Fruit fly (Drosophila melanogaster): Measurements from ENCODE around the gene CG33159.
A peak's percentile ranks its signal among the peaks of the same experiment; 100 is the strongest.

Gene CG33159

DNA sequence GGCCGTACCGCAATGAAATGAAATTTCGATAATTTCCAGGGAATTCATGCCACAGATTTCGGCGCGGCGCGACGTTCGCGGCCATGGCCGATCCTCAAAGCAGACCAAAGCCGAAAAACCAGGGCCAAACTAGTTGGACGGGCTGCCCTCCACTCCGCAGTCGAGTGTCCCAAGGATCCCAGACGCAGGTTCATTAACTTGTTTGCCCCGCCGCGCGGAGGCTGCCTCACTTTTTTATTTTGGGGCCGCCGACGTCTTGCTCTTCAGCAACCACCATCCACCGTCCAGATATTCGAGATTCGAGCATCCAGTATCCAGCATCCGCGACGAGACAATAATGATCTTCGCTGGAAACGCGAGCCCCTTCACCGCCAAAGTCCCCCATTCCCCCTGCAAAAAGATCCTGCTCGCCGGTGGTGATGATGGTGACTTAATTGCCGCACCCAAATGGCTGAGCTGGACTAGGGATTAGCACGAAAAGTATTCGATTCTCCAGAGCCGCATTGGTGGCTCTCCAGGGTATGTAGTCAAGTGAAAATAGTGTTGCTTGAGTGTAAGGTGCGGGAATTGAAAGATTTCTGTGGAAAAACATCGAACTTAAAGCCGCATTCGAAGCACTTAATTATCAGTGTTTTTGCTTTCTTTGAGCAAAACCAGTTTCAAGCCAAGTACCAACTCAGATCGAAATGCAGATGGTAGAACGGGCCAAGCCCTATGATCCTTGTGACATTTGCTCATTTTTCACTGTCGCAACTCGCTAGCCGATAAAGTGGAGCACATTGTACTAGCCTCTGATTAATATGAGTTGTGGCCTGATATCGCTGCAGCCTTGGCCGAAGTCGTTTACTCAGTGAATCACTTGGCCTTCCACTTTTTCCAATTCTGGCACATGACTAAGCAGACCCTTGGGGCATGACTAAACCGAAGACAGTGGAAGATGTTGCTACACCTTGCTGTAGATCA is 38.2 kb upstream of the CG33159 start:
- TF ChIP-seq Hr96 (GFP tag; optimal IDR thresholded peaks at IDR 0.05) (no peak), CG1620 (GFP tag; optimal IDR thresholded peaks at IDR 0.05) (no peak), bab1 (GFP tag; optimal IDR thresholded peaks at IDR 0.05) (no peak), CG12768 (GFP tag; optimal IDR thresholded peaks at IDR 0.05) (no peak), tj (GFP tag; optimal IDR thresholded peaks at IDR 0.05) (no peak), CG14711 (tag; optimal IDR thresholded peaks at IDR 0.05) (no peak), CG11617 (GFP tag; optimal IDR thresholded peaks at IDR 0.05) (no peak)

DNA sequence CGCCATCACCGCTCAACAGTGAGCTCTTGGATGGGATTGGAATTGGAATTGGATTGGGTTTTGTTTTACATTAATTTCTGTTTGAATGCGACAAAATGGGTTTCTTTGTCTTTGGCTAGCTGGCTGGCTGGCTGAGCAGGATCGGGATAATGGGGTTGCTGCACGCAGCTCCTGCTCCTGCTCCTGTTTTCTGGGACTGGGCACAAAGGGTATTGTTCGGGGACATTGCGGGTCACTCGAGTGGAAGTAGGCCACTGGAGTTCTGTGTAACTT is 37.1 kb upstream of the CG33159 start:
- TF ChIP-seq CG5204 (GFP tag; optimal IDR thresholded peaks at IDR 0.05) (no peak), kay (GFP tag; ENCODE audit: borderline replicate concordance) (no peak), CG14711 (tag; optimal IDR thresholded peaks at IDR 0.05) (no peak), tj (GFP tag; optimal IDR thresholded peaks at IDR 0.05) (no peak), cic (GFP tag; optimal IDR thresholded peaks at IDR 0.05) (no peak), Clk (GFP tag; optimal IDR thresholded peaks at IDR 0.05) (no peak), ovo (GFP tag; optimal IDR thresholded peaks at IDR 0.05) (no peak), CG33017 (tag; optimal IDR thresholded peaks at IDR 0.05) (no peak), CG12768 (GFP tag; optimal IDR thresholded peaks at IDR 0.05) (no peak)

DNA sequence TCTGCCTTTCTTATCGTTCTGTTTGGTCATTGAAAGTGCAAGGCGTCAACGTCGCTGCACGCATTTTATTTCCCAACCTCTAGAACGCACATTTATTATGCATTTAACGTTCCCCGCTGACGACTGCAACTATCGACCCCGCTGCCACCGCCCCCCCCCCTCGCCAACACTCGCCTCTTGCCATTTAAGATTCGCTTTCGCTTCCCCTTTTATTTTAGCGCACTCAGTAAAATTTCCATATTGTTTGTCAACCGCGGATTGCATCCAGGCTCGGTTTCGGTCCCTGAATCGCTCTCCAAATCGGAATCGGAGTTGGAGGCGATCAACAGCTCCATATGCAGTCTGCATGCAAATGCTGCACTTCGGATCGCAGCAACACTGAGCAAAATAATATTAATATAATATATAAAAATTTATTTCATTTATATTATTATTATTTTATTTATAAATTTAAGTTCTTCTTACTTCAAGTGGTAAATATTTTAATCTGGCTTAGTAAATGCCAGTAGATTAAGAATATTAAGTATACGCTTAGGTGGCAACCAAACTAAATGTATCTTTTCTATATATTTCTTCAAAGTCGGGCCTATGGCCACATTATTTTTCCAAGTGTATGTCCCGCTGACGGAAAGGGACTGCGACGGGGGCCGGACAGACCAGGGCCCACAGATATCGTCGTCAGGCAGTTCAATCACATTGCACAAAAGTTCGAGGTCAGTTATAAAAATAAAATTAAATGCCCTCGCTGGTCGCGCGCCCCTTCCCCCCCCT is 36.5 kb upstream of the CG33159 start:
- TF ChIP-seq kay (GFP tag; ENCODE audit: borderline replicate concordance), result peak; percentile 9
- no peak for TF ChIP-seq CG5204 (GFP tag; optimal IDR thresholded peaks at IDR 0.05)
- peak; percentile 48 for TF ChIP-seq tj (GFP tag; optimal IDR thresholded peaks at IDR 0.05)
- TF ChIP-seq cic (GFP tag; optimal IDR thresholded peaks at IDR 0.05), result no peak
- no peak for TF ChIP-seq CG1620 (GFP tag; optimal IDR thresholded peaks at IDR 0.05)

DNA sequence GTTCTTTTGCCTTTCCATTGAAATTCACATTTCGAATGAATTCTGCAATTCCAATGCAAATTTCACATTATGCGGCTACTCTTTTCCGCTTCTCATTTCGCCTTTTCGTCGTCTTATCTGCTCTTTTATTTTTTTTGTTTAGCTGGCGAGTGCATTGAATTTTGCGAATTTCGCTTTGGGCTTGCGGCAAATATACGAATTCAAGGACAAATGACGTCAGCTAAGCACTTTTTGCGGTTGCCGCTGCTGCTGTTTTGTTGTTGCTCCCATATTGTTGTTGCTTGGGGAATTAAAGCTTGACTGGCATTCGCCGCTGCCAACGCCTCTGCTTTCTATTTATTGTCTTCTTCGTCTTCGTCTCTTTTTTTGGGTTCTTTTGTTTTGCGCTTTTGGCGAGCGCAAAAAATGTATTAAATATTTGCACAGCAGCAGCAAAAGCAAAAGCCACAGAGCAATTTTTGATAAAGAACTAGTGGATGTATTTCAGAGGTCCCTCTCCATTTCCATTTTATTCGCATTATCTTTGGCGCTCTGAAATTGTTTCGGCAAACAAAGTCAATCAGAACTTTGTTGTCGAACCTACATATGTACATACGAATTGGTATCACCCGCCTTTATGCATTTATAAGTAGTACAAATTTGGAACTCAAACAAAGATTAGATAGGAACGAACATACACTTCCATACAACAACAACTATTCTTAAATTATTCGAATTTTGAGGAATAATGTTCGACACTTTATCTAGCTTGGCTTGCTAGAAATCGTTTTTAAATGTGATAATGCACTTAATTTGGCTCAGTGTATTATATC is 35.7 kb upstream of the CG33159 start:
- no peak for TF ChIP-seq toe (GFP tag; optimal IDR thresholded peaks at IDR 0.05)
- peak; percentile 80 for TF ChIP-seq tj (GFP tag; optimal IDR thresholded peaks at IDR 0.05)
- peak; percentile 40 for TF ChIP-seq CG33017 (tag; optimal IDR thresholded peaks at IDR 0.05)
- TF ChIP-seq Hr96 (GFP tag; optimal IDR thresholded peaks at IDR 0.05), result no peak
- TF ChIP-seq Clk (GFP tag; optimal IDR thresholded peaks at IDR 0.05), result no peak
- TF ChIP-seq CG1620 (GFP tag; optimal IDR thresholded peaks at IDR 0.05), result no peak
- TF ChIP-seq CG7101 (tag; optimal IDR thresholded peaks at IDR 0.05), result peak; percentile 50
- TF ChIP-seq CG11617 (GFP tag; optimal IDR thresholded peaks at IDR 0.05), result peak; percentile 28

DNA sequence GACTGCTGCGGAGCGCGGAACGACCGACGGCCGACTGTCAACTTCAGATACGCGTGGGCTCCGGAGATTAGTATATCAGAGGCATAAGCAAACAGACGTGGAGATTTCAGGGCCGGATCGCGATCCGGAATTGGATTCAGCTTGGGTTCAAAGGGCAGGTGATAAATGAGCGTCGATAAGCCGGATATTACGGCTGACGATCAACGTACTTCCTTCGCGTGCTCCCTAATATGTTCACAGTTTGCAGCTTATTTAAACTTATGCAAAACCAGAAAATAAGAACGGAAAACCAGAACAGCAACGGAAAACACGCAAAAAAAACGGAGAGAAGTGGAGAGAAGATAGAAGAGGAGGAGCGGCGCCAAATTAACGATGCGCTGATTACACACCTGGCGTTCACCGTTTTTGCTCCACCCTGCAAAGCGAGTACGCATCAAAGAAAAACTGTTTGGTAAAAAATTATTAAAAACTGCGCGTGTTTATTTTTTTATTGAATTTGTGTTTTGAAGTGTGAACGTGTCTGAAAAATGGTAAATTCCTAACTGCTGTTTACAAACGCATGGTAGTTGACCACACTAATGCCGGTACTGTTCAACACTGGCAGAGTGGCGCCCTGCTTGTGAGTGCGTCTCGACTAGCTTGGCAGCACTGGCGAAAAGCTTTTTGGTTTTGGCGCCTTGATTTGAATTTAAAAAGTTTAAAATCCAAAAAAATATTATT is 34.9 kb upstream of the CG33159 start, which contains the start of gene CG17746:
TSS of gene CG17746 (minus strand) at position 546 of the 720 bp plus-strand sequence.
- TF ChIP-seq Clk (GFP tag; optimal IDR thresholded peaks at IDR 0.05), result peak; percentile 4
- peak; percentile 81 for TF ChIP-seq Mnt (GFP tag; optimal IDR thresholded peaks at IDR 0.05)
- TF ChIP-seq Crg-1 (GFP tag; optimal IDR thresholded peaks at IDR 0.05), result peak; percentile 81
- no peak for TF ChIP-seq Hr96 (GFP tag; optimal IDR thresholded peaks at IDR 0.05)
- peak; percentile 78 for TF ChIP-seq bab1 (GFP tag; optimal IDR thresholded peaks at IDR 0.05)
- TF ChIP-seq CG12768 (GFP tag; optimal IDR thresholded peaks at IDR 0.05), result no peak
- TF ChIP-seq kay (GFP tag; ENCODE audit: borderline replicate concordance), result no peak
- peak; percentile 23 for TF ChIP-seq CG7101 (tag; optimal IDR thresholded peaks at IDR 0.05)
- no peak for TF ChIP-seq CG11617 (GFP tag; optimal IDR thresholded peaks at IDR 0.05)
- no peak for TF ChIP-seq tj (GFP tag; optimal IDR thresholded peaks at IDR 0.05)
- no peak for TF ChIP-seq cnc (optimal IDR thresholded peaks at IDR 0.05)
- peak; percentile 21 for TF ChIP-seq CG14711 (tag; optimal IDR thresholded peaks at IDR 0.05)
- TF ChIP-seq CG5204 (GFP tag; optimal IDR thresholded peaks at IDR 0.05), result no peak
- TF ChIP-seq CG33017 (tag; optimal IDR thresholded peaks at IDR 0.05), result no peak
- TF ChIP-seq toe (GFP tag; optimal IDR thresholded peaks at IDR 0.05), result no peak
- TF ChIP-seq CG1620 (GFP tag; optimal IDR thresholded peaks at IDR 0.05), result peak; percentile 79
- peak; percentile 42 for TF ChIP-seq pad (GFP tag; optimal IDR thresholded peaks at IDR 0.05)
- TF ChIP-seq cic (GFP tag; optimal IDR thresholded peaks at IDR 0.05), result peak; percentile 12
- peak; percentile 10 for TF ChIP-seq CG7045 (GFP tag; optimal IDR thresholded peaks at IDR 0.05)
- TF ChIP-seq ovo (GFP tag; optimal IDR thresholded peaks at IDR 0.05), result peak; percentile 9

All from whole organism, adult.